Fruit fly (Drosophila melanogaster) whole organism, embryonic: ENCODE data around the gene fru.
A peak's percentile ranks its signal among the peaks of the same experiment; 100 is the strongest.

Source experiments
- CG10209 ChIP-seq: fragments of 200-800 bp; sonication (Bioruptor generic); optimal IDR thresholded peaks from 3 replicates; lab custom pipeline; 2017; ENCODE audit warnings: missing biosample characterization, mild to moderate bottlenecking, missing genetic modification characterization, missing genetic modification reagents
- CG10267 ChIP-seq: fragments of 200-800 bp; sonication (Bioruptor generic); optimal IDR thresholded peaks from 2 replicates; lab custom pipeline; 2018; ENCODE audit warnings: missing biosample characterization, mild to moderate bottlenecking, missing genetic modification characterization, moderate library complexity
- CG10462 ChIP-seq: fragments of 200-800 bp; sonication (Bioruptor generic); optimal IDR thresholded peaks from 2 replicates; lab custom pipeline; 2016; ENCODE audit warnings: missing biosample characterization, missing genetic modification characterization
- CG12104 ChIP-seq: fragments of 200-800 bp; sonication (Bioruptor generic); optimal IDR thresholded peaks from 3 replicates; lab custom pipeline; 2016; ENCODE audit warnings: missing biosample characterization, missing genetic modification characterization
- CG12236 ChIP-seq: fragments of 200-800 bp; sonication (Bioruptor generic); optimal IDR thresholded peaks from 2 replicates; lab custom pipeline; 2016; ENCODE audit warnings: missing biosample characterization, missing genetic modification characterization
- CG15073 ChIP-seq: fragments of 200-800 bp; sonication (Bioruptor generic); optimal IDR thresholded peaks from 2 replicates; lab custom pipeline; 2016; ENCODE audit warnings: missing biosample characterization, missing genetic modification characterization
- CG15269 ChIP-seq: fragments of 200-800 bp; sonication (Bioruptor generic); optimal IDR thresholded peaks from 2 replicates; lab custom pipeline; 2018; ENCODE audit warnings: missing biosample characterization, mild to moderate bottlenecking, missing genetic modification characterization, moderate library complexity
- CG17361 ChIP-seq: fragments of 200-800 bp; sonication (Bioruptor generic); IDR thresholded peaks from 3 replicates; pipeline ENCODE4 v1.3.6; 2022; ENCODE audit warnings: missing biosample characterization, missing genetic modification characterization
- CG18599 ChIP-seq: fragments of 200-800 bp; sonication (Bioruptor generic); optimal IDR thresholded peaks from 3 replicates; lab custom pipeline; 2017; ENCODE audit warnings: missing biosample characterization, missing genetic modification characterization, mild to moderate bottlenecking, moderate library complexity, missing genetic modification reagents
- CG18619 ChIP-seq: fragments of 200-800 bp; sonication (Bioruptor generic); optimal IDR thresholded peaks from 3 replicates; lab custom pipeline; 2017; ENCODE audit warnings: missing biosample characterization, mild to moderate bottlenecking, missing genetic modification characterization
- CG2129 ChIP-seq: fragments of 200-800 bp; sonication (Bioruptor generic); IDR thresholded peaks from 2 replicates; pipeline ENCODE4 v1.3.6; 2022; ENCODE audit warnings: missing biosample characterization, missing genetic modification characterization; ENCODE audit not compliant: partially characterized antibody
- CG31388 ChIP-seq: fragments of 200-800 bp; sonication (Bioruptor generic); optimal IDR thresholded peaks from 2 replicates; lab custom pipeline; 2016; ENCODE audit warnings: missing biosample characterization, missing genetic modification characterization
- CG4282 ChIP-seq: fragments of 200-800 bp; sonication (Bioruptor generic); optimal IDR thresholded peaks from 2 replicates; lab custom pipeline; 2016; ENCODE audit warnings: missing biosample characterization, missing genetic modification characterization
- CG4360 ChIP-seq: fragments of 200-800 bp; sonication (Bioruptor generic); IDR thresholded peaks from 2 replicates; pipeline ENCODE4 v1.3.6; 2022; ENCODE audit warnings: missing biosample characterization, missing genetic modification characterization
- CG4617 ChIP-seq: fragments of 200-800 bp; sonication (Bioruptor generic); optimal IDR thresholded peaks from 3 replicates; lab custom pipeline; 2016; ENCODE audit warnings: missing biosample characterization, missing genetic modification characterization, borderline replicate concordance
- CG8281 ChIP-seq: fragments of 200-800 bp; sonication (Bioruptor generic); optimal IDR thresholded peaks from 2 replicates; lab custom pipeline; 2018; ENCODE audit warnings: missing biosample characterization, mild to moderate bottlenecking, missing genetic modification characterization, moderate library complexity
- CG8359 ChIP-seq: fragments of 200-800 bp; sonication (Bioruptor generic); optimal IDR thresholded peaks from 2 replicates; lab custom pipeline; 2017; ENCODE audit warnings: missing biosample characterization, mild to moderate bottlenecking, missing genetic modification characterization, borderline replicate concordance
- CG9727 ChIP-seq: fragments of 200-800 bp; sonication (Bioruptor generic); optimal IDR thresholded peaks from 3 replicates; lab custom pipeline; 2017; ENCODE audit warnings: missing biosample characterization, mild to moderate bottlenecking, missing genetic modification characterization
- Dll ChIP-seq: fragments of 200-800 bp; sonication (Bioruptor generic); IDR thresholded peaks from 4 replicates; pipeline ENCODE4 v1.3.6; 2022; ENCODE audit warnings: missing biosample characterization, missing genetic modification characterization; ENCODE audit not compliant: partially characterized antibody
- GATAe ChIP-seq: fragments of 200-800 bp; sonication (Bioruptor generic); conservative IDR thresholded peaks from 2 replicates; pipeline ENCODE4 v1.3.6; 2022; ENCODE audit warnings: missing biosample characterization, missing genetic modification characterization
- H2.0 ChIP-seq: fragments of 200-800 bp; sonication (Bioruptor generic); IDR thresholded peaks from 2 replicates; pipeline ENCODE4 v1.3.6; 2022; ENCODE audit warnings: missing biosample characterization, missing genetic modification characterization
- Hr78 ChIP-seq, 2 experiments: fragments of 200-800 bp in 1 of 2; fragments of >200 bp in 1 of 2; sonication (Bioruptor generic) in 1 of 2; optimal IDR thresholded peaks; 2 replicates each; lab custom pipeline; 2017 to 2019; ENCODE audit warnings: missing biosample characterization in 2 of 2, missing genetic modification characterization in 2 of 2, mild to moderate bottlenecking in 1 of 2, moderate library complexity in 1 of 2
- Lpt ChIP-seq: fragments of >200 bp; optimal IDR thresholded peaks from 2 replicates; lab custom pipeline; 2018; ENCODE audit warnings: missing biosample characterization, missing genetic modification characterization
- Mrtf ChIP-seq: fragments of 200-800 bp; sonication (Bioruptor generic); IDR thresholded peaks from 3 replicates; pipeline ENCODE4 v1.3.6; 2022; ENCODE audit warnings: missing biosample characterization, missing genetic modification characterization
- Myb ChIP-seq: fragments of 200-800 bp; sonication (Bioruptor generic); optimal IDR thresholded peaks from 2 replicates; lab custom pipeline; 2016; ENCODE audit warnings: missing biosample characterization, missing genetic modification characterization
- Oaz ChIP-seq: fragments of 200-800 bp; sonication (Bioruptor generic); IDR thresholded peaks from 2 replicates; pipeline ENCODE4 v1.3.6; 2022; ENCODE audit warnings: missing biosample characterization, missing genetic modification characterization
- Oli ChIP-seq: fragments of 200-800 bp; sonication (Bioruptor generic); optimal IDR thresholded peaks from 2 replicates; lab custom pipeline; 2018; ENCODE audit warnings: missing biosample characterization, mild to moderate bottlenecking, missing genetic modification characterization, moderate library complexity
- Sry-β ChIP-seq: fragments of 200-800 bp; sonication (Bioruptor generic); optimal IDR thresholded peaks from 2 replicates; lab custom pipeline; 2018; ENCODE audit warnings: missing biosample characterization, mild to moderate bottlenecking, missing genetic modification characterization, moderate library complexity
- Trl ChIP-seq, 3 experiments: fragments of >200 bp in 2 of 3; fragments of 200-800 bp in 1 of 3; sonication (Bioruptor generic) in 1 of 3; optimal IDR thresholded peaks; 2 replicates in 1 of 3; 3 replicates in 2 of 3; lab custom pipeline; 2016 to 2017; ENCODE audit warnings: missing biosample characterization in 1 of 3, missing genetic modification characterization in 1 of 3
- ash1 ChIP-seq: fragments of 200-800 bp; sonication (Bioruptor generic); optimal IDR thresholded peaks from 2 replicates; lab custom pipeline; 2018; ENCODE audit warnings: missing biosample characterization, mild to moderate bottlenecking, missing genetic modification characterization
- bcd ChIP-seq: fragments of 200-800 bp; sonication (Bioruptor generic); optimal IDR thresholded peaks from 2 replicates; lab custom pipeline; 2017; ENCODE audit warnings: missing biosample characterization, mild to moderate bottlenecking, missing genetic modification characterization
- bowl ChIP-seq: fragments of 200-800 bp; sonication (Bioruptor generic); IDR thresholded peaks from 2 replicates; pipeline ENCODE4 v1.3.6; 2022; ENCODE audit warnings: missing biosample characterization, missing genetic modification characterization
- croc ChIP-seq: fragments of 200-800 bp; sonication (Bioruptor generic); conservative IDR thresholded peaks from 3 replicates; pipeline ENCODE4 v1.3.6; 2022; ENCODE audit warnings: missing biosample characterization, missing genetic modification characterization
- dati ChIP-seq: fragments of 200-800 bp; sonication (Bioruptor generic); IDR thresholded peaks from 2 replicates; pipeline ENCODE4 v1.3.6; 2022; ENCODE audit warnings: missing biosample characterization, missing genetic modification characterization
- dmrt99B ChIP-seq: fragments of 200-800 bp; sonication (Bioruptor generic); optimal IDR thresholded peaks from 2 replicates; lab custom pipeline; 2018; ENCODE audit warnings: missing biosample characterization, mild to moderate bottlenecking, missing genetic modification characterization, moderate library complexity
- exex ChIP-seq: fragments of 200-800 bp; sonication (Bioruptor generic); optimal IDR thresholded peaks from 4 replicates; lab custom pipeline; 2018; ENCODE audit warnings: missing biosample characterization, mild to moderate bottlenecking, missing genetic modification characterization, moderate library complexity
- gcm2 ChIP-seq: fragments of 200-800 bp; sonication (Bioruptor generic); optimal IDR thresholded peaks from 2 replicates; lab custom pipeline; 2016; ENCODE audit warnings: missing biosample characterization, missing genetic modification characterization
- hkb ChIP-seq, 2 experiments: fragments of 200-800 bp in 1 of 2; fragments of >200 bp in 1 of 2; sonication (Bioruptor generic) in 1 of 2; IDR thresholded peaks in 1 of 2; optimal IDR thresholded peaks in 1 of 2; 2 replicates each; pipeline versions ENCODE4 v1.3.6 to Lab custom; 2017 to 2022; ENCODE audit warnings: missing biosample characterization in 1 of 2, missing genetic modification characterization in 1 of 2
- ind ChIP-seq: fragments of 200-800 bp; sonication (Bioruptor generic); optimal IDR thresholded peaks from 3 replicates; lab custom pipeline; 2016; ENCODE audit warnings: missing biosample characterization, missing genetic modification characterization
- jing ChIP-seq: fragments of 200-800 bp; sonication (Bioruptor generic); optimal IDR thresholded peaks from 2 replicates; lab custom pipeline; 2018; ENCODE audit warnings: missing biosample characterization, mild to moderate bottlenecking, missing genetic modification characterization
- kay ChIP-seq: fragments of 200-800 bp; sonication (Bioruptor generic); optimal IDR thresholded peaks from 2 replicates; lab custom pipeline; 2016; ENCODE audit warnings: missing biosample characterization, missing genetic modification characterization
- ken ChIP-seq: fragments of 200-800 bp; sonication (Bioruptor generic); IDR thresholded peaks from 3 replicates; pipeline ENCODE4 v1.3.6; 2022; ENCODE audit warnings: missing biosample characterization, missing genetic modification characterization
- lbe ChIP-seq: fragments of 200-800 bp; sonication (Bioruptor generic); optimal IDR thresholded peaks from 2 replicates; lab custom pipeline; 2016; ENCODE audit warnings: missing biosample characterization, mild to moderate bottlenecking, missing genetic modification characterization
- p53 ChIP-seq: fragments of 200-800 bp; sonication (Bioruptor generic); optimal IDR thresholded peaks from 2 replicates; lab custom pipeline; 2016; ENCODE audit warnings: missing biosample characterization, missing genetic modification characterization
- pfk ChIP-seq: fragments of 200-800 bp; sonication (Bioruptor generic); optimal IDR thresholded peaks from 2 replicates; lab custom pipeline; 2018; ENCODE audit warnings: missing biosample characterization, mild to moderate bottlenecking, missing genetic modification characterization, moderate library complexity
- sens ChIP-seq: fragments of 200-800 bp; sonication (Bioruptor generic); peaks from one replicate; lab custom pipeline; 2016; ENCODE audit warnings: missing biosample characterization, missing genetic modification characterization
- tap ChIP-seq: fragments of 200-800 bp; optimal IDR thresholded peaks from 3 replicates; lab custom pipeline; 2019; ENCODE audit warnings: missing biosample characterization, mild to moderate bottlenecking, missing genetic modification characterization, moderate library complexity
- vfl ChIP-seq: fragments of 200-800 bp; sonication (Bioruptor generic); optimal IDR thresholded peaks from 2 replicates; lab custom pipeline; 2016; ENCODE audit warnings: missing biosample characterization, missing genetic modification characterization

The fru gene

dm6 chr3R:18412279-18413214 is 132.8 kb downstream of the fru start, which contains the start of gene CG31122 (continued):
- TF ChIP-seq Lpt (GFP tag; lab: Kevin White, UChicago) (peak; percentile 39), ind (GFP tag; lab: Kevin White, UChicago) (peak; percentile 3), CG10462 (GFP tag; lab: Kevin White, UChicago) (no peak), CG8359 (GFP tag; lab: Kevin White, UChicago) (no peak), lbe (GFP tag; lab: Kevin White, UChicago) (peak; percentile 31), Oaz (GFP tag; lab: Robert Waterston, UW) (no peak), ken (GFP tag; lab: Robert Waterston, UW) (no peak), Mrtf (GFP tag; lab: Robert Waterston, UW) (no peak), Trl (optimal IDR thresholded peaks at IDR 0.05; lab: Kevin White, UChicago) (peak in 1 of 2 experiments; percentile 48), Trl (GFP tag; optimal IDR thresholded peaks at IDR 0.05; lab: Kevin White, UChicago) (peak; percentile 62), CG9727 (no peak), hkb (optimal IDR thresholded peaks at IDR 0.05; lab: Kevin White, UChicago) (peak; percentile 25), hkb (GFP tag; IDR thresholded peaks at IDR 0.05; lab: Robert Waterston, UW) (no peak), dati (GFP tag; lab: Robert Waterston, UW) (no peak), p53 (GFP tag; lab: Kevin White, UChicago) (peak; percentile 44), Sry-β (no peak), gcm2 (no peak), sens (GFP tag; lab: Kevin White, UChicago) (peak; percentile 95), CG2129 (GFP tag; lab: Robert Waterston, UW) (peak; percentile 98), CG12104 (GFP tag; lab: Kevin White, UChicago) (no peak), CG17361 (no peak; the same call in 2 of the 3 replicates), CG4282 (GFP tag; lab: Kevin White, UChicago) (no peak), tap (no peak), CG10267 (tag; lab: Kevin White, UChicago) (peak; percentile 73), exex (tag; lab: Kevin White, UChicago) (peak; percentile 20), jing (no peak), GATAe (GFP tag; lab: Robert Waterston, UW) (no peak), bcd (GFP tag; lab: Kevin White, UChicago) (peak; percentile 36), croc (GFP tag; lab: Robert Waterston, UW) (no peak), CG15073 (no peak), kay (no peak), H2.0 (GFP tag; lab: Robert Waterston, UW) (no peak), CG18619 (GFP tag; lab: Kevin White, UChicago) (no peak), CG15269 (no peak), CG31388 (no peak), CG4617 (GFP tag; lab: Kevin White, UChicago) (peak; percentile 36), pfk (GFP tag; lab: Kevin White, UChicago) (no peak), bowl (GFP tag; lab: Robert Waterston, UW) (no peak), vfl (peak; percentile 53), ash1 (GFP tag; lab: Kevin White, UChicago) (no peak), CG18599 (GFP tag; lab: Kevin White, UChicago) (no peak), Myb (GFP tag; lab: Kevin White, UChicago) (peak; percentile 46), dmrt99B (tag; lab: Kevin White, UChicago) (no peak), CG4360 (GFP tag; lab: Robert Waterston, UW) (no peak), Hr78 (GFP tag; optimal IDR thresholded peaks at IDR 0.05; lab: Kevin White, UChicago) (no peak), Dll (GFP tag; lab: Robert Waterston, UW) (peak; percentile 99), CG10209 (GFP tag; lab: Kevin White, UChicago) (no peak), CG8281 (no peak), CG12236 (GFP tag; lab: Kevin White, UChicago) (peak; percentile 43), Oli (tag; lab: Kevin White, UChicago) (no peak)
